Fruit fly (Drosophila melanogaster) Kc167 (cell line): ENCODE results near the gene up.

Experiments used
- Myc ChIP-seq: fragments of >200 bp; optimal IDR thresholded peaks from 2 replicates; lab custom pipeline; 2017; ENCODE audit warnings: missing external identifiers
- h ChIP-seq: fragments of >200 bp; optimal IDR thresholded peaks from 3 replicates; lab custom pipeline; 2018; ENCODE audit warnings: missing external identifiers
- insv ChIP-seq: fragments of >200 bp; optimal IDR thresholded peaks from 3 replicates; lab custom pipeline; 2018; ENCODE audit warnings: missing external identifiers
- psq ChIP-seq: fragments of >200 bp; optimal IDR thresholded peaks from 2 replicates; lab custom pipeline; 2017; ENCODE audit warnings: missing external identifiers
- ttk ChIP-seq: sonication (Bioruptor generic); optimal IDR thresholded peaks from 2 replicates; lab custom pipeline; 2017; ENCODE audit warnings: missing external identifiers

dm6 chrX:13630290-13630900 is 28.0 kb upstream of the up start:
- no peak for TF ChIP-seq psq (lab: Kevin White, UChicago)
- TF ChIP-seq h (lab: Kevin White, UChicago) = no peak
- no peak for TF ChIP-seq Myc (lab: Kevin White, UChicago)
- TF ChIP-seq ttk = no peak
- no peak for TF ChIP-seq insv
